Worm (Caenorhabditis elegans): Measurements from ENCODE around the gene srv-8.

The srv-8 gene

ce11 chrV:13440290-13440689 lies 19.8 kb upstream of the srv-8 start:
- peak; percentile 91 for TF ChIP-seq dox-1 (GFP tag; IDR thresholded peaks at IDR 0.05)
- TF ChIP-seq egrh-3 (GFP tag; IDR thresholded peaks at IDR 0.05), result peak; percentile 67
- peak; percentile 97 for TF ChIP-seq hsf-1 (GFP tag; IDR thresholded peaks at IDR 0.05)
- peak; percentile 61 for TF ChIP-seq ekl-4 (GFP tag; IDR thresholded peaks at IDR 0.05)
- peak; percentile 37; the same call in 1 of the 2 replicates for TF ChIP-seq D2030.7 (GFP tag; IDR thresholded peaks at IDR 0.05)

ce11 chrV:13437473-13438074 lies 17.0 kb upstream of the srv-8 start, which contains the start of gene mes-4:
TSS of gene mes-4 (minus strand) at chrV:13437545.
- TF ChIP-seq F52B5.7 (tag; optimal IDR thresholded peaks at IDR 0.05) (no peak), ztf-28 (GFP tag; IDR thresholded peaks at IDR 0.05) (no peak), hrde-1 (tag; optimal IDR thresholded peaks at IDR 0.05; ENCODE audit: borderline replicate concordance) (no peak), ceh-27 (GFP tag; optimal IDR thresholded peaks at IDR 0.05) (no peak), attf-5 (GFP tag; optimal IDR thresholded peaks at IDR 0.05) (no peak), nfyb-1 (GFP tag; IDR thresholded peaks at IDR 0.05) (peak; percentile 83), zim-3 (tag; optimal IDR thresholded peaks at IDR 0.05) (no peak), Y56A3A.18 (GFP tag; IDR thresholded peaks at IDR 0.05) (no peak), nhr-27 (tag; optimal IDR thresholded peaks at IDR 0.05) (no peak), ztf-26 (tag; optimal IDR thresholded peaks at IDR 0.05) (no peak), attf-3 (GFP tag; conservative IDR thresholded peaks at IDR 0.05) (peak; percentile 78), nfya-1 (tag; optimal IDR thresholded peaks at IDR 0.05; ENCODE audit: borderline replicate concordance, insufficient read depth) (no peak), ztf-18 (tag; optimal IDR thresholded peaks at IDR 0.05) (no peak), hlh-26 (GFP tag; conservative IDR thresholded peaks at IDR 0.05) (no peak), rpc-1 (optimal IDR thresholded peaks at IDR 0.05) (no peak), rpc-1 (tag; optimal IDR thresholded peaks at IDR 0.05) (no peak), zfh-2 (GFP tag; conservative IDR thresholded peaks at IDR 0.05) (no peak), sptf-2 (GFP tag; optimal IDR thresholded peaks at IDR 0.05) (no peak)

ce11 chrV:13432364-13432763 lies 11.8 kb upstream of the srv-8 start, which contains the start of gene srd-17:
TSS of gene srd-17 (minus strand) at chrV:13432714.
- TF ChIP-seq aptf-3 (GFP tag; IDR thresholded peaks at IDR 0.05) (no peak), tlf-1 (GFP tag; optimal IDR thresholded peaks at IDR 0.05) (no peak), pha-4 (tag; optimal IDR thresholded peaks at IDR 0.05) (no peak), B0336.3 (GFP tag; IDR thresholded peaks at IDR 0.05) (no peak), B0261.1 (tag; optimal IDR thresholded peaks at IDR 0.05) (no peak), Y56A3A.18 (GFP tag; IDR thresholded peaks at IDR 0.05) (no peak), tbx-9 (tag; optimal IDR thresholded peaks at IDR 0.05; ENCODE audit: borderline replicate concordance) (no peak), mcd-1 (GFP tag; IDR thresholded peaks at IDR 0.05) (no peak), nfya-1 (tag; optimal IDR thresholded peaks at IDR 0.05; ENCODE audit: borderline replicate concordance, insufficient read depth) (no peak), ceh-100 (GFP tag; IDR thresholded peaks at IDR 0.05) (no peak), let-526 (GFP tag; IDR thresholded peaks at IDR 0.05) (no peak), ama-1 (optimal IDR thresholded peaks at IDR 0.05) (no peak), ama-1 (GFP tag; optimal IDR thresholded peaks at IDR 0.05) (no peak), fkh-3 (tag; optimal IDR thresholded peaks at IDR 0.05) (no peak), rcor-1 (GFP tag; IDR thresholded peaks at IDR 0.05) (no peak), ztf-3 (GFP tag; optimal IDR thresholded peaks at IDR 0.05) (no peak)
